Worm (Caenorhabditis elegans) whole organism, L2 larva: ENCODE measurements around the gene F08F3.1.
A peak's percentile ranks its signal among the peaks of the same experiment; 100 is the strongest.

Source experiments
- C34F6.9 ChIP-seq: fragments of 150-350 bp; optimal IDR thresholded peaks from 2 replicates; lab custom pipeline; 2014; ENCODE audit warnings: missing biosample characterization, missing genetic modification characterization
- F13H6.1 ChIP-seq: sonication (generic microtip); optimal IDR thresholded peaks from 2 replicates; lab custom pipeline; 2016; ENCODE audit warnings: missing genetic modification characterization, missing compliant biosample characterization
- R02D3.7 ChIP-seq: fragments of 150-350 bp; optimal IDR thresholded peaks from 2 replicates; lab custom pipeline; 2014; ENCODE audit warnings: missing biosample characterization, missing genetic modification characterization
- Y55F3AM.14 ChIP-seq: fragments of 200-800 bp; sonication (Bioruptor generic); optimal IDR thresholded peaks from 2 replicates; lab custom pipeline; 2018; ENCODE audit warnings: mild to moderate bottlenecking, missing genetic modification characterization, missing compliant biosample characterization
- ZK546.5 ChIP-seq: sonication (generic microtip); optimal IDR thresholded peaks from 2 replicates; lab custom pipeline; 2017; ENCODE audit warnings: missing biosample characterization, missing genetic modification characterization
- alr-1 ChIP-seq: fragments of 150-350 bp; optimal IDR thresholded peaks from 2 replicates; lab custom pipeline; 2014; ENCODE audit warnings: missing biosample characterization, missing genetic modification characterization
- aly-2 ChIP-seq: fragments of 150-350 bp; optimal IDR thresholded peaks from 2 replicates; lab custom pipeline; 2014; ENCODE audit warnings: missing biosample characterization, missing genetic modification characterization
- ama-1 ChIP-seq: fragments of 150-350 bp; optimal IDR thresholded peaks from 2 replicates; lab custom pipeline; 2018; ENCODE audit warnings: inconsistent platforms
- blmp-1 ChIP-seq: sonication (generic microtip); optimal IDR thresholded peaks from 2 replicates; lab custom pipeline; 2017; ENCODE audit warnings: missing genetic modification characterization, mild to moderate bottlenecking, missing compliant biosample characterization, antibody characterized with exemption, moderate library complexity; ENCODE audit not compliant: insufficient read depth
- ceh-16 ChIP-seq: fragments of 150-350 bp; optimal IDR thresholded peaks from 2 replicates; lab custom pipeline; 2014; ENCODE audit warnings: missing biosample characterization, missing genetic modification characterization
- ceh-82 ChIP-seq: fragments of 150-350 bp; optimal IDR thresholded peaks from 2 replicates; lab custom pipeline; 2014; ENCODE audit warnings: missing biosample characterization, missing genetic modification characterization
- crh-2 ChIP-seq: sonication (generic microtip); optimal IDR thresholded peaks from 2 replicates; lab custom pipeline; 2017; ENCODE audit warnings: missing biosample characterization, missing genetic modification characterization
- dmd-4 ChIP-seq: sonication (generic microtip); optimal IDR thresholded peaks from 2 replicates; lab custom pipeline; 2017; ENCODE audit warnings: missing biosample characterization, missing genetic modification characterization
- egl-27 ChIP-seq: sonication (generic microtip); optimal IDR thresholded peaks from 3 replicates; lab custom pipeline; 2017; ENCODE audit warnings: missing biosample characterization, missing genetic modification reagents, missing genetic modification characterization
- elt-1 ChIP-seq: fragments of 150-350 bp; optimal IDR thresholded peaks from 2 replicates; lab custom pipeline; 2014; ENCODE audit warnings: missing biosample characterization, missing genetic modification characterization
- elt-3 ChIP-seq: sonication (generic microtip); optimal IDR thresholded peaks from 2 replicates; lab custom pipeline; 2017; ENCODE audit warnings: missing biosample characterization, missing genetic modification characterization
- fos-1 ChIP-seq: fragments of 150-350 bp; optimal IDR thresholded peaks from 2 replicates; lab custom pipeline; 2014; ENCODE audit warnings: missing biosample characterization, missing genetic modification characterization
- gmeb-1 ChIP-seq: fragments of 150-350 bp; optimal IDR thresholded peaks from 2 replicates; lab custom pipeline; 2014; ENCODE audit warnings: missing biosample characterization, missing genetic modification characterization
- lin-11 ChIP-seq: fragments of 150-350 bp; sonication (generic microtip); optimal IDR thresholded peaks from 2 replicates; lab custom pipeline; 2014; ENCODE audit warnings: missing biosample characterization, missing genetic modification characterization, inconsistent platforms, mixed read lengths
- lin-13 ChIP-seq: fragments of 150-350 bp; optimal IDR thresholded peaks from 2 replicates; lab custom pipeline; 2014; ENCODE audit warnings: missing biosample characterization, missing genetic modification reagents, missing genetic modification characterization
- lin-39 ChIP-seq: fragments of 150-350 bp; optimal IDR thresholded peaks from 2 replicates; lab custom pipeline; 2014; ENCODE audit warnings: missing biosample characterization, missing genetic modification reagents, missing genetic modification characterization
- lsy-2 ChIP-seq, 2 experiments: fragments of 150-350 bp in 1 of 2; sonication (generic microtip) in 1 of 2; optimal IDR thresholded peaks; 2 replicates each; lab custom pipeline; 2014 to 2017; ENCODE audit warnings: missing biosample characterization in 2 of 2, missing genetic modification characterization in 2 of 2
- mab-5 ChIP-seq: fragments of 150-350 bp; optimal IDR thresholded peaks from 2 replicates; lab custom pipeline; 2014; ENCODE audit warnings: missing biosample characterization, missing genetic modification characterization
- mbf-1 ChIP-seq: sonication (generic microtip); optimal IDR thresholded peaks from 2 replicates; lab custom pipeline; 2017; ENCODE audit warnings: missing biosample characterization, missing genetic modification characterization
- mdl-1 ChIP-seq, 2 experiments: fragments of 150-350 bp in 1 of 2; sonication (generic microtip) in 1 of 2; optimal IDR thresholded peaks; 2 replicates each; lab custom pipeline; 2017; ENCODE audit warnings: missing biosample characterization in 2 of 2, missing genetic modification characterization in 2 of 2
- nhr-10 ChIP-seq: sonication (generic microtip); optimal IDR thresholded peaks from 2 replicates; lab custom pipeline; 2017; ENCODE audit warnings: missing biosample characterization, missing genetic modification characterization
- nhr-11 ChIP-seq: fragments of 150-350 bp; optimal IDR thresholded peaks from 2 replicates; lab custom pipeline; 2014; ENCODE audit warnings: missing biosample characterization, missing genetic modification characterization
- nhr-12 ChIP-seq: fragments of 150-350 bp; optimal IDR thresholded peaks from 2 replicates; lab custom pipeline; 2014; ENCODE audit warnings: missing biosample characterization, missing genetic modification characterization
- nhr-129 ChIP-seq: fragments of 150-350 bp; optimal IDR thresholded peaks from 2 replicates; lab custom pipeline; 2014; ENCODE audit warnings: missing biosample characterization, missing genetic modification characterization
- nhr-21 ChIP-seq: fragments of 150-350 bp; optimal IDR thresholded peaks from 2 replicates; lab custom pipeline; 2014; ENCODE audit warnings: missing biosample characterization, missing genetic modification characterization
- nhr-23 ChIP-seq: fragments of 150-350 bp; optimal IDR thresholded peaks from 2 replicates; lab custom pipeline; 2014; ENCODE audit warnings: missing biosample characterization, missing genetic modification reagents, missing genetic modification characterization
- nhr-237 ChIP-seq: fragments of 150-350 bp; optimal IDR thresholded peaks from 2 replicates; lab custom pipeline; 2014; ENCODE audit warnings: missing biosample characterization, missing genetic modification characterization
- nhr-25 ChIP-seq: fragments of 150-350 bp; sonication (generic microtip); optimal IDR thresholded peaks from 3 replicates; lab custom pipeline; 2014; ENCODE audit warnings: missing biosample characterization, missing genetic modification characterization
- nhr-6 ChIP-seq: fragments of 150-350 bp; optimal IDR thresholded peaks from 2 replicates; lab custom pipeline; 2014; ENCODE audit warnings: missing biosample characterization, missing genetic modification characterization
- nhr-77 ChIP-seq: fragments of 150-350 bp; optimal IDR thresholded peaks from 2 replicates; lab custom pipeline; 2014; ENCODE audit warnings: missing biosample characterization, missing genetic modification characterization
- peb-1 ChIP-seq: fragments of 150-350 bp; optimal IDR thresholded peaks from 2 replicates; lab custom pipeline; 2014; ENCODE audit warnings: missing biosample characterization, missing genetic modification characterization
- sem-4 ChIP-seq: fragments of 150-350 bp; optimal IDR thresholded peaks from 2 replicates; lab custom pipeline; 2014; ENCODE audit warnings: missing biosample characterization, missing genetic modification reagents, missing genetic modification characterization
- skn-1 ChIP-seq: sonication (generic microtip); optimal IDR thresholded peaks from 2 replicates; lab custom pipeline; 2017; ENCODE audit warnings: missing biosample characterization, missing genetic modification characterization
- sma-3 ChIP-seq: sonication (generic microtip); optimal IDR thresholded peaks from 2 replicates; lab custom pipeline; 2016; ENCODE audit warnings: missing genetic modification reagents, missing genetic modification characterization, missing compliant biosample characterization
- sma-9 ChIP-seq, 2 experiments: fragments of 150-350 bp in 1 of 2; sonication (generic microtip) in 1 of 2; optimal IDR thresholded peaks; 2 replicates each; lab custom pipeline; 2014 to 2016; ENCODE audit warnings: missing genetic modification characterization in 2 of 2, mild to moderate bottlenecking in 1 of 2, missing biosample characterization in 1 of 2, missing compliant biosample characterization in 1 of 2, missing genetic modification reagents in 1 of 2, moderate library complexity in 1 of 2
- snpc-4 ChIP-seq: fragments of 150-350 bp; optimal IDR thresholded peaks from 2 replicates; lab custom pipeline; 2014; ENCODE audit warnings: missing biosample characterization, missing genetic modification characterization
- unc-39 ChIP-seq: fragments of 150-350 bp; optimal IDR thresholded peaks from 2 replicates; lab custom pipeline; 2014; ENCODE audit warnings: missing biosample characterization, missing genetic modification characterization
- unc-55 ChIP-seq: fragments of 150-350 bp; sonication (generic microtip); optimal IDR thresholded peaks from 3 replicates; lab custom pipeline; 2014; ENCODE audit warnings: missing biosample characterization, missing genetic modification reagents, missing genetic modification characterization
- unc-62 ChIP-seq: fragments of 150-350 bp; optimal IDR thresholded peaks from 2 replicates; lab custom pipeline; 2014; ENCODE audit warnings: missing biosample characterization, missing genetic modification reagents, missing genetic modification characterization
- zag-1 ChIP-seq: fragments of 150-350 bp; optimal IDR thresholded peaks from 2 replicates; lab custom pipeline; 2014; ENCODE audit warnings: missing biosample characterization, missing genetic modification characterization
- ztf-1 ChIP-seq: fragments of 200-800 bp; sonication (Bioruptor generic); conservative IDR thresholded peaks from 2 replicates; pipeline ENCODE4 v1.3.6; 2022; ENCODE audit warnings: missing genetic modification characterization, missing compliant biosample characterization
- ztf-11 ChIP-seq: sonication (generic microtip); optimal IDR thresholded peaks from 2 replicates; lab custom pipeline; 2017; ENCODE audit warnings: missing biosample characterization, missing genetic modification characterization
- ztf-4 ChIP-seq: fragments of 150-350 bp; optimal IDR thresholded peaks from 2 replicates; lab custom pipeline; 2014; ENCODE audit warnings: missing biosample characterization, missing genetic modification characterization

Gene F08F3.1

DNA sequence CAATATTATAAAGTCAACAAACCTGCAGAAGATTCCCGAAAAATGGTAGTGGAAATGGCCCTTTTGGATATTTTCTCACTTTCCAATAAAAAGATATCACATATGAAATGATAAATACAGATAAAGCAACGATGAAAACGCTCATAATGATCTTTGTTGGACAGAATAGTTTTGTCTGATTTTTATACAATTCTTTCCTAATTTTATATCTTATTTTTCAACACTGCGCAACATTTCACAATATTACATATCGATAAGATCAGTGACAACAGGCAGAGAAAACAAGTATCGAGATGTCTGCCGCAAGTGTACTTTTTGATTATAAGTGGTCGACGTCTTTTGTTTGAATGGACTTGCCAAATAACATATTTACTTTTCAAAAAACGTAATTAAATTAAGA lies 22.8 kb upstream of the F08F3.1 start, which contains the start of gene cyp-14A5:
Gene cyp-14A5 (minus strand): TSS at position 163 of the 400 bp plus-strand sequence.
- no peak for TF ChIP-seq nhr-6
- TF ChIP-seq nhr-129 (tag; lab: Kevin White, UChicago), result peak; percentile 26

DNA sequence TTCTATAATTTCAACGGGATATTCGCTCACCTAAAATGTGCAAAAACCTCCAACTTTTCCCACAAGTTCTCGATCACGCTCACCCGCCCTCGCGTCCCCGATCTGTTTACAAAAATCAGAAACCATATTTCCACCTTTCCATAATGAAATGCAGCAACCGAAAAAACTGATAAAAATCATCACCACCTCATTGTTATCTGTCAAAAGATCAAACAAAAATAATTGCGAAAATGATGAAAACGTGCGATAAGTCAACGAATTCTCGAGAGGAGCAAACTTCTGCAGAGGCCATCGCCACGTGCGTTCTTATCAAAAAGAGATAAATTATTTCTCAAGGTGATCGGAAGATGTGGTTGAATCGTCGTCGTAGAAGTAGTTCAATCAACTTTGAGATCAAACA lies 20.9 kb upstream of the F08F3.1 start:
- TF ChIP-seq ztf-4, result no peak
- peak; percentile 97 for TF ChIP-seq sma-9 (GFP tag; optimal IDR thresholded peaks at IDR 0.05; lab: Kevin White, UChicago)
- TF ChIP-seq sma-9 (tag; optimal IDR thresholded peaks at IDR 0.05; lab: Kevin White, UChicago), result no peak
- no peak for TF ChIP-seq unc-55 (GFP tag; lab: Kevin White, UChicago)
- no peak for TF ChIP-seq lin-13
- no peak for TF ChIP-seq R02D3.7 (tag; lab: Kevin White, UChicago)
- no peak for TF ChIP-seq ztf-11 (tag; lab: Kevin White, UChicago)
- no peak for TF ChIP-seq dmd-4
- TF ChIP-seq elt-1 (tag; lab: Kevin White, UChicago), result peak; percentile 97
- TF ChIP-seq C34F6.9 (tag; lab: Kevin White, UChicago), result peak; percentile 0
- TF ChIP-seq unc-39, result no peak
- TF ChIP-seq mab-5 (tag; lab: Kevin White, UChicago), result no peak
- no peak for TF ChIP-seq nhr-11
- no peak for TF ChIP-seq unc-62 (GFP tag; lab: Kevin White, UChicago)
- TF ChIP-seq mdl-1 (tag; optimal IDR thresholded peaks at IDR 0.05; lab: Kevin White, UChicago), result peak; percentile 85 to 93
- no peak for TF ChIP-seq nhr-12 (tag; lab: Kevin White, UChicago)
- TF ChIP-seq peb-1 (tag; lab: Kevin White, UChicago), result no peak
- no peak for TF ChIP-seq skn-1 (tag; lab: Kevin White, UChicago)
- peak; percentile 73 for TF ChIP-seq nhr-21 (tag; lab: Kevin White, UChicago)
- peak; percentile 92 for TF ChIP-seq ceh-16
- no peak for TF ChIP-seq sem-4
- no peak for TF ChIP-seq alr-1 (tag; lab: Kevin White, UChicago)
- TF ChIP-seq lsy-2 (tag; optimal IDR thresholded peaks at IDR 0.05; lab: Kevin White, UChicago), result no peak
- no peak for TF ChIP-seq lin-39 (tag; lab: Kevin White, UChicago)
- TF ChIP-seq nhr-77 (tag; lab: Kevin White, UChicago), result no peak
- no peak for TF ChIP-seq nhr-10 (tag; lab: Kevin White, UChicago)
- no peak for TF ChIP-seq aly-2 (tag; lab: Kevin White, UChicago)
- no peak for TF ChIP-seq ztf-1 (GFP tag; lab: Robert Waterston, UW)
- TF ChIP-seq fos-1 (tag; lab: Kevin White, UChicago), result peak; percentile 97
- no peak for TF ChIP-seq mbf-1 (tag; lab: Kevin White, UChicago)
- no peak for TF ChIP-seq nhr-237
- TF ChIP-seq lin-11, result no peak
- peak; percentile 74 for TF ChIP-seq nhr-6
- no peak for TF ChIP-seq F13H6.1 (tag; lab: Kevin White, UChicago)
- TF ChIP-seq elt-3, result no peak
- no peak for TF ChIP-seq snpc-4
- peak; percentile 68 for TF ChIP-seq blmp-1 (tag; lab: Kevin White, UChicago)
- peak; percentile 46 for TF ChIP-seq gmeb-1
- TF ChIP-seq crh-2, result peak; percentile 84
- TF ChIP-seq ceh-82 (tag; lab: Kevin White, UChicago), result no peak
- no peak for TF ChIP-seq Y55F3AM.14 (GFP tag; lab: Kevin White, UChicago)
- peak; percentile 79 for TF ChIP-seq sma-3 (GFP tag; lab: Kevin White, UChicago)
- TF ChIP-seq nhr-23 (tag; lab: Kevin White, UChicago), result peak; percentile 90
- TF ChIP-seq nhr-129 (tag; lab: Kevin White, UChicago), result peak; percentile 34
- TF ChIP-seq ama-1 (lab: Kevin White, UChicago), result no peak
- TF ChIP-seq nhr-25 (tag; lab: Kevin White, UChicago), result peak; percentile 84
- TF ChIP-seq egl-27 (tag; lab: Kevin White, UChicago), result peak; percentile 43
- no peak for TF ChIP-seq zag-1 (tag; lab: Kevin White, UChicago)
- no peak for TF ChIP-seq ZK546.5 (tag; lab: Kevin White, UChicago)
